Fruit fly (Drosophila melanogaster) whole organism, embryonic: ENCODE results near the gene CG14367.

Experiments used
- CG10431 ChIP-seq: fragments of 200-800 bp; sonication (Bioruptor generic); optimal IDR thresholded peaks from 3 replicates; lab custom pipeline; 2018; ENCODE audit warnings: missing biosample characterization, mild to moderate bottlenecking, missing genetic modification characterization
- CG12236 ChIP-seq: fragments of 200-800 bp; sonication (Bioruptor generic); optimal IDR thresholded peaks from 2 replicates; lab custom pipeline; 2016; ENCODE audit warnings: missing biosample characterization, missing genetic modification characterization
- CG1233 ChIP-seq: fragments of 200-800 bp; sonication (Bioruptor generic); optimal IDR thresholded peaks from 4 replicates; lab custom pipeline; 2018; ENCODE audit warnings: missing biosample characterization, mild to moderate bottlenecking, missing genetic modification characterization
- CG12391 ChIP-seq: fragments of 200-800 bp; sonication (Bioruptor generic); optimal IDR thresholded peaks from 3 replicates; lab custom pipeline; 2018; ENCODE audit warnings: missing biosample characterization, mild to moderate bottlenecking, missing genetic modification characterization, moderate library complexity
- CG13123 ChIP-seq: fragments of 200-800 bp; sonication (Bioruptor generic); optimal IDR thresholded peaks from 2 replicates; lab custom pipeline; 2016; ENCODE audit warnings: missing biosample characterization, missing genetic modification characterization
- CG16815 ChIP-seq: fragments of 200-800 bp; sonication (Bioruptor generic); optimal IDR thresholded peaks from 3 replicates; lab custom pipeline; 2017; ENCODE audit warnings: missing biosample characterization, mild to moderate bottlenecking, missing genetic modification characterization
- CG18011 ChIP-seq: fragments of 200-800 bp; sonication (Bioruptor generic); optimal IDR thresholded peaks from 2 replicates; lab custom pipeline; 2017; ENCODE audit warnings: missing biosample characterization, missing genetic modification characterization, mild to moderate bottlenecking, moderate library complexity, missing genotype
- CG2712 ChIP-seq: fragments of 200-800 bp; optimal IDR thresholded peaks from 3 replicates; lab custom pipeline; 2019; ENCODE audit warnings: missing biosample characterization, mild to moderate bottlenecking, missing genetic modification characterization, moderate library complexity
- CG3163 ChIP-seq: fragments of 200-800 bp; sonication (Bioruptor generic); optimal IDR thresholded peaks from 3 replicates; lab custom pipeline; 2016; ENCODE audit warnings: missing biosample characterization, missing genetic modification characterization
- CG3281 ChIP-seq: fragments of 200-800 bp; sonication (Bioruptor generic); optimal IDR thresholded peaks from 3 replicates; lab custom pipeline; 2017; ENCODE audit warnings: missing biosample characterization, mild to moderate bottlenecking, missing genetic modification characterization
- CG42726 ChIP-seq: fragments of 200-800 bp; sonication (Bioruptor generic); IDR thresholded peaks from 2 replicates; pipeline ENCODE4 v1.3.6; 2022; ENCODE audit warnings: missing biosample characterization, missing genetic modification characterization; ENCODE audit not compliant: partially characterized antibody
- CG4282 ChIP-seq: fragments of 200-800 bp; sonication (Bioruptor generic); optimal IDR thresholded peaks from 2 replicates; lab custom pipeline; 2016; ENCODE audit warnings: missing biosample characterization, missing genetic modification characterization
- CG7271 ChIP-seq: fragments of 200-800 bp; sonication (Bioruptor generic); optimal IDR thresholded peaks from 2 replicates; lab custom pipeline; 2018; ENCODE audit warnings: missing biosample characterization, mild to moderate bottlenecking, missing genetic modification characterization, moderate library complexity
- CG8290 ChIP-seq, 3 experiments: fragments of 200-800 bp; sonication (Bioruptor generic); optimal IDR thresholded peaks; 2 replicates each; lab custom pipeline; 2016 to 2019; ENCODE audit warnings: missing biosample characterization in 3 of 3, missing genetic modification characterization in 3 of 3, mild to moderate bottlenecking in 2 of 3, moderate library complexity in 1 of 3
- CG9437 ChIP-seq: fragments of 200-800 bp; sonication (Bioruptor generic); optimal IDR thresholded peaks from 2 replicates; lab custom pipeline; 2018; ENCODE audit warnings: missing biosample characterization, mild to moderate bottlenecking, missing genetic modification characterization
- Deaf1 ChIP-seq: fragments of 200-800 bp; optimal IDR thresholded peaks from 3 replicates; lab custom pipeline; 2019; ENCODE audit warnings: missing biosample characterization, mild to moderate bottlenecking, missing genetic modification characterization, moderate library complexity
- Dip2 ChIP-seq: fragments of 200-800 bp; sonication (Bioruptor generic); IDR thresholded peaks from 2 replicates; pipeline ENCODE4 v1.3.6; 2022; ENCODE audit warnings: missing biosample characterization, missing genetic modification characterization
- Dref ChIP-seq: fragments of 200-800 bp; sonication (Bioruptor generic); IDR thresholded peaks from 2 replicates; pipeline ENCODE4 v1.3.6; 2022; ENCODE audit warnings: missing biosample characterization, missing genetic modification characterization
- Drgx ChIP-seq: fragments of 200-800 bp; sonication (Bioruptor generic); IDR thresholded peaks from 2 replicates; pipeline ENCODE4 v1.3.6; 2022; ENCODE audit warnings: missing biosample characterization, missing genetic modification characterization
- E2f2 ChIP-seq: fragments of 200-800 bp; sonication (Bioruptor generic); IDR thresholded peaks from 2 replicates; pipeline ENCODE4 v1.3.6; 2022; ENCODE audit warnings: missing biosample characterization, missing genetic modification characterization
- Fer1 ChIP-seq: fragments of 200-800 bp; sonication (Bioruptor generic); optimal IDR thresholded peaks from 2 replicates; lab custom pipeline; 2017; ENCODE audit warnings: missing biosample characterization, mild to moderate bottlenecking, missing genetic modification characterization
- HHEX ChIP-seq: fragments of 200-800 bp; sonication (Bioruptor generic); optimal IDR thresholded peaks from 3 replicates; lab custom pipeline; 2017; ENCODE audit warnings: missing biosample characterization, mild to moderate bottlenecking, missing genetic modification characterization, missing genetic modification reagents
- Mes4 ChIP-seq: fragments of 200-800 bp; sonication (Bioruptor generic); optimal IDR thresholded peaks from 2 replicates; lab custom pipeline; 2016; ENCODE audit warnings: missing biosample characterization, missing genetic modification characterization
- Nf-YB ChIP-seq: fragments of 200-800 bp; sonication (Bioruptor generic); optimal IDR thresholded peaks from 3 replicates; lab custom pipeline; 2019; ENCODE audit warnings: missing biosample characterization, mild to moderate bottlenecking, missing genetic modification characterization, moderate library complexity
- Nf-YC ChIP-seq: fragments of 200-800 bp; optimal IDR thresholded peaks from 3 replicates; lab custom pipeline; 2019; ENCODE audit warnings: missing biosample characterization, mild to moderate bottlenecking, missing genetic modification characterization, moderate library complexity
- Optix ChIP-seq: fragments of 200-800 bp; sonication (Bioruptor generic); IDR thresholded peaks from 3 replicates; pipeline ENCODE4 v1.3.6; 2022; ENCODE audit warnings: missing biosample characterization, missing genetic modification characterization
- Pdp1 ChIP-seq, 2 experiments: fragments of 200-800 bp; sonication (Bioruptor generic); optimal IDR thresholded peaks; 3 replicates each; lab custom pipeline; 2016; ENCODE audit warnings: missing biosample characterization in 2 of 2, missing genetic modification characterization in 2 of 2, mild to moderate bottlenecking in 1 of 2, moderate library complexity in 1 of 2
- cg ChIP-seq: fragments of 200-800 bp; sonication (Bioruptor generic); optimal IDR thresholded peaks from 3 replicates; lab custom pipeline; 2019; ENCODE audit warnings: missing biosample characterization, mild to moderate bottlenecking, missing genetic modification characterization, moderate library complexity
- chm ChIP-seq: fragments of 200-800 bp; sonication (Bioruptor generic); IDR thresholded peaks from 2 replicates; pipeline ENCODE4 v1.3.6; 2022; ENCODE audit warnings: missing biosample characterization, missing genetic modification characterization
- crol ChIP-seq: fragments of 200-800 bp; sonication (Bioruptor generic); IDR thresholded peaks from 2 replicates; pipeline ENCODE4 v1.3.6; 2022; ENCODE audit warnings: missing biosample characterization, missing genetic modification characterization
- da ChIP-seq: fragments of 200-800 bp; sonication (Bioruptor generic); optimal IDR thresholded peaks from 2 replicates; lab custom pipeline; 2016; ENCODE audit warnings: missing biosample characterization, missing genetic modification characterization
- dpn ChIP-seq, 2 experiments: fragments of 200-800 bp; sonication (Bioruptor generic); optimal IDR thresholded peaks; 3 replicates each; lab custom pipeline; 2016; ENCODE audit warnings: missing biosample characterization in 2 of 2, missing genetic modification characterization in 2 of 2
- esg ChIP-seq: fragments of 200-800 bp; sonication (Bioruptor generic); conservative IDR thresholded peaks from 2 replicates; pipeline ENCODE4 v1.3.6; 2022; ENCODE audit warnings: missing biosample characterization, missing genetic modification characterization
- exex ChIP-seq: fragments of 200-800 bp; sonication (Bioruptor generic); optimal IDR thresholded peaks from 4 replicates; lab custom pipeline; 2018; ENCODE audit warnings: missing biosample characterization, mild to moderate bottlenecking, missing genetic modification characterization, moderate library complexity
- eyg ChIP-seq: fragments of 200-800 bp; sonication (Bioruptor generic); optimal IDR thresholded peaks from 3 replicates; lab custom pipeline; 2016; ENCODE audit warnings: missing biosample characterization, missing genetic modification characterization
- gt ChIP-seq: fragments of 200-800 bp; sonication (Bioruptor generic); IDR thresholded peaks from 2 replicates; pipeline ENCODE4 v1.3.6; 2022; ENCODE audit warnings: missing biosample characterization, missing genetic modification characterization
- ham ChIP-seq: fragments of 200-800 bp; sonication (Bioruptor generic); IDR thresholded peaks from 2 replicates; pipeline ENCODE4 v1.3.6; 2022; ENCODE audit warnings: missing biosample characterization, missing genetic modification characterization
- insv ChIP-seq, 2 experiments: fragments of 200-800 bp; sonication (Bioruptor generic); optimal IDR thresholded peaks; 3 replicates each; lab custom pipeline; 2016 to 2018; ENCODE audit warnings: missing biosample characterization in 2 of 2, missing genetic modification characterization in 2 of 2
- peb ChIP-seq: fragments of 200-800 bp; sonication (Bioruptor generic); IDR thresholded peaks from 2 replicates; pipeline ENCODE4 v1.3.6; 2022; ENCODE audit warnings: missing biosample characterization, missing genetic modification characterization
- pita ChIP-seq: fragments of 200-800 bp; sonication (Bioruptor generic); optimal IDR thresholded peaks from 2 replicates; lab custom pipeline; 2017; ENCODE audit warnings: missing biosample characterization, mild to moderate bottlenecking, missing genetic modification characterization
- pnt ChIP-seq: fragments of 200-800 bp; sonication (Bioruptor generic); optimal IDR thresholded peaks from 3 replicates; lab custom pipeline; 2016; ENCODE audit warnings: missing biosample characterization, missing genetic modification characterization
- pum ChIP-seq: fragments of 200-800 bp; sonication (Bioruptor generic); optimal IDR thresholded peaks from 2 replicates; lab custom pipeline; 2016; ENCODE audit warnings: missing biosample characterization, missing genetic modification characterization
- rib ChIP-seq: fragments of 200-800 bp; sonication (Bioruptor generic); IDR thresholded peaks from 2 replicates; pipeline ENCODE4 v1.3.6; 2022; ENCODE audit warnings: missing biosample characterization, missing genetic modification characterization
- salm ChIP-seq: fragments of 200-800 bp; sonication (Bioruptor generic); optimal IDR thresholded peaks from 2 replicates; lab custom pipeline; 2018; ENCODE audit warnings: missing biosample characterization, mild to moderate bottlenecking, missing genetic modification characterization
- ssp ChIP-seq: fragments of 200-800 bp; sonication (Bioruptor generic); IDR thresholded peaks from 2 replicates; pipeline ENCODE4 v1.3.6; 2022; ENCODE audit warnings: missing biosample characterization, missing genetic modification characterization
- unc-4 ChIP-seq: fragments of 200-800 bp; sonication (Bioruptor generic); IDR thresholded peaks from 2 replicates; pipeline ENCODE4 v1.3.6; 2022; ENCODE audit warnings: missing biosample characterization, missing genetic modification characterization; ENCODE audit not compliant: partially characterized antibody
- unpg ChIP-seq: fragments of 200-800 bp; sonication (Bioruptor generic); optimal IDR thresholded peaks from 3 replicates; lab custom pipeline; 2018; ENCODE audit warnings: missing biosample characterization, mild to moderate bottlenecking, missing genetic modification characterization, moderate library complexity
- zen2 ChIP-seq: fragments of 200-800 bp; sonication (Bioruptor generic); IDR thresholded peaks from 3 replicates; pipeline ENCODE4 v1.3.6; 2022; ENCODE audit warnings: missing biosample characterization, missing genetic modification characterization; ENCODE audit not compliant: partially characterized antibody

Gene CG14367

dm6 chr3R:13676137-13677086 lies 17.4 kb upstream of the CG14367 start, which contains the start of the genes Lkb1 and CG9588 (continued):
- 0 out of 2 replicates have a peak, but pooled peaks have one; percentile 56 for TF ChIP-seq ham (GFP tag; lab: Robert Waterston, UW)
- TF ChIP-seq HHEX, result peak; percentile 35
- no peak for TF ChIP-seq CG12236 (GFP tag; lab: Kevin White, UChicago)
- TF ChIP-seq Dip2 (GFP tag; lab: Robert Waterston, UW), result no peak
- TF ChIP-seq CG3281, result no peak
- no peak for TF ChIP-seq CG8290 (GFP tag; optimal IDR thresholded peaks at IDR 0.05; lab: Kevin White, UChicago)
- TF ChIP-seq CG8290 (tag; optimal IDR thresholded peaks at IDR 0.05; lab: Kevin White, UChicago), result peak in 1 of 2 experiments; percentile 73
- peak; percentile 82 for TF ChIP-seq esg
- no peak for TF ChIP-seq cg
- TF ChIP-seq Dref, result no peak
- no peak for TF ChIP-seq zen2 (GFP tag; lab: Robert Waterston, UW)
- no peak for TF ChIP-seq salm (tag; lab: Kevin White, UChicago)
- TF ChIP-seq Mes4 (GFP tag; lab: Kevin White, UChicago), result no peak
- no peak for TF ChIP-seq CG4282 (GFP tag; lab: Kevin White, UChicago)
- TF ChIP-seq E2f2 (GFP tag; lab: Robert Waterston, UW), result peak; percentile 32; the same call in 1 of the 2 replicates
- no peak for TF ChIP-seq exex (tag; lab: Kevin White, UChicago)
- TF ChIP-seq Nf-YB (GFP tag; lab: Kevin White, UChicago), result no peak
- peak; percentile 39 for TF ChIP-seq CG2712 (tag; lab: Kevin White, UChicago)
- TF ChIP-seq ssp (GFP tag; lab: Robert Waterston, UW), result peak; percentile 67
- TF ChIP-seq chm (GFP tag; lab: Robert Waterston, UW), result peak; percentile 78
- no peak for TF ChIP-seq da (GFP tag; lab: Kevin White, UChicago)
- TF ChIP-seq unc-4, result no peak
- peak; percentile 42 for TF ChIP-seq pnt (GFP tag; lab: Kevin White, UChicago)
- no peak for TF ChIP-seq CG3163 (GFP tag; lab: Kevin White, UChicago)
- peak; percentile 41 to 60 for TF ChIP-seq dpn (GFP tag; optimal IDR thresholded peaks at IDR 0.05; lab: Kevin White, UChicago)
- no peak for TF ChIP-seq eyg
- TF ChIP-seq Deaf1 (tag; lab: Kevin White, UChicago), result no peak
- peak; percentile 38 to 41 for TF ChIP-seq Pdp1 (GFP tag; optimal IDR thresholded peaks at IDR 0.05; lab: Kevin White, UChicago)
- TF ChIP-seq CG16815 (GFP tag; lab: Kevin White, UChicago), result peak; percentile 57
- TF ChIP-seq CG7271 (tag; lab: Kevin White, UChicago), result no peak
- no peak for TF ChIP-seq CG18011
- peak; percentile 29 for TF ChIP-seq pum (GFP tag; lab: Kevin White, UChicago)
- TF ChIP-seq Fer1 (GFP tag; lab: Kevin White, UChicago), result no peak
- TF ChIP-seq pita (GFP tag; lab: Kevin White, UChicago), result no peak
- no peak; the same call in 1 of the 2 replicates for TF ChIP-seq gt (GFP tag; lab: Robert Waterston, UW)
- TF ChIP-seq CG12391, result peak; percentile 23
- TF ChIP-seq unpg, result peak; percentile 23
- TF ChIP-seq CG9437 (GFP tag; lab: Kevin White, UChicago), result peak; percentile 17
- no peak for TF ChIP-seq insv (GFP tag; optimal IDR thresholded peaks at IDR 0.05; lab: Kevin White, UChicago)
- peak; percentile 77 for TF ChIP-seq Optix (GFP tag; lab: Robert Waterston, UW)
- no peak for TF ChIP-seq Nf-YC (tag; lab: Kevin White, UChicago)
- TF ChIP-seq CG1233 (GFP tag; lab: Kevin White, UChicago), result peak; percentile 32
- peak; percentile 91 for TF ChIP-seq Drgx (GFP tag; lab: Robert Waterston, UW)
- TF ChIP-seq crol (GFP tag; lab: Robert Waterston, UW), result no peak
- TF ChIP-seq rib (GFP tag; lab: Robert Waterston, UW), result no peak
- no peak for TF ChIP-seq CG42726 (GFP tag; lab: Robert Waterston, UW)
- TF ChIP-seq peb (GFP tag; lab: Robert Waterston, UW), result peak; percentile 66
- TF ChIP-seq CG10431, result peak; percentile 71
- TF ChIP-seq CG13123, result no peak
